ENCODE assay signal across 4 worm cellular contexts in the genomic region with DNA sequence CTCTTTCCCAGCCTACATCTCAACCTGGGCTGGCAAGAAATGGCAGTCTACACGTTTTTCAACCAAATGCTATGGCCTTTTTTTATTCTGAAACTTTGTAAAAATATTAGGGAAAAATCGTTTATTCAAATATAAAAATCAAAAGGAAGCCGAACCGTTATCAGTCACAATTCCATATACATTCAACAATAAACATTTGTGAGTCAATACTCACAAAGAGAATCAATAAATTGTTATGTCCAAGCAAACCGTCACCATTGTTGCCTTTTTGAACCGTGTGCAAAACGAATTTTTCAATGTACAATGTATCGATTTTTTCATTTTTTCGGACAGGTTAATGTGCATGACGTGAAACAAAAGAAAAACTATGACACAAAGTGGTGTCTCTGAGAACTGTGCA.
TF ChIP-seq lines count a peak whose summit lies in the region.

No protein-coding gene starts in this region.

TF ChIP-seq in whole organism, L1 larva, 84 proteins besides CTCF, POLR2A, EP300 and RAD21:
- TF ChIP-seq elt-2 (tag; optimal IDR thresholded peaks at IDR 0.05; lab: Kevin White, UChicago) (peak; percentile 11), hlh-17 (GFP tag; optimal IDR thresholded peaks at IDR 0.05; lab: Kevin White, UChicago; ENCODE audit: borderline replicate concordance) (no peak), fkh-10 (GFP tag; optimal IDR thresholded peaks at IDR 0.05; lab: Kevin White, UChicago) (no peak), lin-14 (GFP tag; optimal IDR thresholded peaks at IDR 0.05; lab: Kevin White, UChicago) (no peak), nhr-12 (tag; optimal IDR thresholded peaks at IDR 0.05; lab: Kevin White, UChicago) (no peak), dsc-1 (tag; optimal IDR thresholded peaks at IDR 0.05; lab: Kevin White, UChicago) (no peak), hlh-4 (tag; optimal IDR thresholded peaks at IDR 0.05; lab: Kevin White, UChicago) (no peak)

TF ChIP-seq in whole organism, L2 larva, 48 proteins besides CTCF, POLR2A, EP300 and RAD21:
- TF ChIP-seq nhr-11 (tag; optimal IDR thresholded peaks at IDR 0.05; lab: Kevin White, UChicago) (no peak), fos-1 (tag; optimal IDR thresholded peaks at IDR 0.05; lab: Kevin White, UChicago) (peak; percentile 28), crh-2 (tag; optimal IDR thresholded peaks at IDR 0.05; lab: Kevin White, UChicago) (no peak)

TF ChIP-seq in whole organism, L3 larva, 47 proteins besides CTCF, POLR2A, EP300 and RAD21:
- TF ChIP-seq lin-39 (tag; optimal IDR thresholded peaks at IDR 0.05; lab: Kevin White, UChicago) (no peak), pha-4 (tag; optimal IDR thresholded peaks at IDR 0.05; lab: Kevin White, UChicago) (peak; percentile 70), pqm-1 (tag; optimal IDR thresholded peaks at IDR 0.05; lab: Kevin White, UChicago) (peak; percentile 66), R02D3.7 (tag; optimal IDR thresholded peaks at IDR 0.05; lab: Kevin White, UChicago) (no peak), elt-2 (tag; optimal IDR thresholded peaks at IDR 0.05; lab: Kevin White, UChicago) (peak; percentile 27)

TF ChIP-seq in whole organism, L4 larva, 104 proteins besides CTCF, POLR2A, EP300 and RAD21:
- TF ChIP-seq vab-7 (GFP tag; IDR thresholded peaks at IDR 0.05; lab: Robert Waterston, UW) (no peak), unc-130 (GFP tag; optimal IDR thresholded peaks at IDR 0.05; lab: Kevin White, UChicago) (no peak), ces-1 (GFP tag; optimal IDR thresholded peaks at IDR 0.05; lab: Kevin White, UChicago) (no peak), dve-1 (tag; optimal IDR thresholded peaks at IDR 0.05; lab: Kevin White, UChicago; ENCODE audit: insufficient read depth) (peak; percentile 29), lin-39 (tag; optimal IDR thresholded peaks at IDR 0.05; lab: Kevin White, UChicago) (no peak), daf-8 (GFP tag; IDR thresholded peaks at IDR 0.05; lab: Robert Waterston, UW) (no peak), dmd-6 (GFP tag; IDR thresholded peaks at IDR 0.05; lab: Robert Waterston, UW) (no peak), lim-7 (GFP tag; IDR thresholded peaks at IDR 0.05; lab: Robert Waterston, UW) (no peak), daf-19 (GFP tag; conservative IDR thresholded peaks at IDR 0.05; lab: Robert Waterston, UW) (no peak), ceh-28 (tag; optimal IDR thresholded peaks at IDR 0.05; lab: Kevin White, UChicago) (no peak), daf-16 (GFP tag; optimal IDR thresholded peaks at IDR 0.05; lab: Kevin White, UChicago) (no peak), daf-16 (tag; optimal IDR thresholded peaks at IDR 0.05; lab: Kevin White, UChicago) (peak; percentile 89), egl-43 (GFP tag; IDR thresholded peaks at IDR 0.05; lab: Robert Waterston, UW) (no peak), nhr-6 (tag; optimal IDR thresholded peaks at IDR 0.05; lab: Kevin White, UChicago) (no peak), T26A8.4 (GFP tag; IDR thresholded peaks at IDR 0.05; lab: Robert Waterston, UW) (no peak), ztf-11 (tag; optimal IDR thresholded peaks at IDR 0.05; lab: Kevin White, UChicago) (no peak), pha-4 (GFP tag; IDR thresholded peaks at IDR 0.05; lab: Robert Waterston, UW) (no peak), pha-4 (tag; optimal IDR thresholded peaks at IDR 0.05; lab: Kevin White, UChicago) (no peak), jun-1 (tag; optimal IDR thresholded peaks at IDR 0.05; lab: Kevin White, UChicago) (no peak), php-3 (GFP tag; IDR thresholded peaks at IDR 0.05; lab: Robert Waterston, UW) (0 out of 2 replicates have a peak, but pooled peaks have one; percentile 23), ZK546.5 (tag; optimal IDR thresholded peaks at IDR 0.05; lab: Kevin White, UChicago) (no peak), nhr-28 (tag; optimal IDR thresholded peaks at IDR 0.05; lab: Kevin White, UChicago) (no peak), nhr-102 (tag; optimal IDR thresholded peaks at IDR 0.05; lab: Kevin White, UChicago) (no peak), aly-2 (tag; optimal IDR thresholded peaks at IDR 0.05; lab: Kevin White, UChicago) (no peak)
